Worm (Caenorhabditis elegans): Measurements from ENCODE around the gene fbxb-63.
"Not testable (repeated sequence)": the region's sequence is repeated elsewhere in the genome, so short reads cannot be mapped to it uniquely, and the experiment has no call there.

DNA sequence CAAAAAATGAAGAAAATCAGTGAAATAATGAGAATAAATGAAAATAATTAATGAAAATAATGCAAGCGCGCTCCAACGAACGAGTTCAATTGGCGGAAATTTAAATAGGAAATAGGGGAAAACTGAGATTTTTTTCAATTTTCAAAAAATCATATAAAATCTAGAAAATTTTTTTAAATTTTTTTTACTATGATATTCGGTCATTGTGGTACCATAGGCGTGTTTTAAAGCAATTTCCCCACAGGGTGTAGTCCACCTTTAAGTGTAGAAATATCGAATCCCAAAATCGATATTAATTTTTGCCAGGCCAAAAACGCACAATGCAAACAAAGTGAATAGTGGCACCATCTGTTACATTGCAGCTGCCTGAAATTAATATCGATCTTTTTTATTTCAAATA is 39.4 kb downstream of the fbxb-63 start, which contains the start of gene F21D9.1:
- not testable (repeated sequence) for TF ChIP-seq flt-1 (GFP tag; IDR thresholded peaks at IDR 0.05); hmg-4 (GFP tag; optimal IDR thresholded peaks at IDR 0.05); tbx-11 (GFP tag; IDR thresholded peaks at IDR 0.05); ceh-36 (tag; optimal IDR thresholded peaks at IDR 0.05); ama-1 (optimal IDR thresholded peaks at IDR 0.05); F13C5.2 (tag; optimal IDR thresholded peaks at IDR 0.05); tra-4 (tag; optimal IDR thresholded peaks at IDR 0.05); ceh-13 (GFP tag; optimal IDR thresholded peaks at IDR 0.05); B0310.2 (tag; optimal IDR thresholded peaks at IDR 0.05); hmbx-1 (tag; optimal IDR thresholded peaks at IDR 0.05); pes-1 (GFP tag; IDR thresholded peaks at IDR 0.05); tbx-37 (GFP tag; conservative IDR thresholded peaks at IDR 0.05); aly-1 (tag; optimal IDR thresholded peaks at IDR 0.05)
